Fruit fly (Drosophila melanogaster): ENCODE measurements around the gene CG33995.

CG33995 gene

dm6 chr2L:5070797-5071579 is 27.9 kb downstream of the CG33995 start, which contains the start of gene RpL37A (continued):
- TF ChIP-seq CG10654 (GFP tag; optimal IDR thresholded peaks at IDR 0.05) (peak; percentile 76), kay (GFP tag; optimal IDR thresholded peaks at IDR 0.05) (no peak), H2.0 (GFP tag; IDR thresholded peaks at IDR 0.05) (peak; percentile 58; the same call in 1 of the 2 replicates)

DNA sequence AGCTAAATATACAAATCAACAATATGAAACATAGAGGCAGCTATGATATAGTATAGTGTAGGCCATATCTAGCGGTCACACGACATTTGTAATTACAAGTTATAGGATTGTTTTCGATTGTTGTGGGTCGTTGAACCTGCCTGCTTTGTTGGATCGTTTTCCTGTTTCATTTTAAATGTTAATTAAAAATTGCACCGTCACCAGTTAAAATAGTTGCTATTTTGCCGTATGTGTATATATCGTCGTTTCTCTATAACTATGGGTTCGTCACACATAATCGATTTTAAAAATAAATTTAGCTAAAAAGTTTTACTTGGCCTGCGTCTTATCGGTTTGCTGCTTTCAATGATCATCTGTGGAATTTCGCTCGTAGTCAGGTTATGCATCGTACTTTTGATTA is 29.3 kb downstream of the CG33995 start:
- TF ChIP-seq sens (GFP tag) (peak; percentile 68), ems (GFP tag; optimal IDR thresholded peaks at IDR 0.05) (no peak), mirr (GFP tag; optimal IDR thresholded peaks at IDR 0.05) (no peak), eve (GFP tag; optimal IDR thresholded peaks at IDR 0.05) (peak in 1 of 2 experiments; percentile 39)

dm6 chr2L:5079200-5079599 is 36.1 kb downstream of the CG33995 start:
- TF ChIP-seq trh (GFP tag; optimal IDR thresholded peaks at IDR 0.05) (no peak), CG1832 (GFP tag; optimal IDR thresholded peaks at IDR 0.05) (peak; percentile 38), C15 (GFP tag; IDR thresholded peaks at IDR 0.05) (no peak), D19B (GFP tag; optimal IDR thresholded peaks at IDR 0.05) (no peak), slbo (GFP tag; IDR thresholded peaks at IDR 0.05) (no peak), dati (GFP tag; IDR thresholded peaks at IDR 0.05) (no peak), CG10321 (GFP tag; IDR thresholded peaks at IDR 0.05) (0 out of 2 replicates have a peak, but pooled peaks have one; percentile 36), eyg (GFP tag; optimal IDR thresholded peaks at IDR 0.05) (no peak), luna (GFP tag; optimal IDR thresholded peaks at IDR 0.05) (no peak), CG33213 (GFP tag; optimal IDR thresholded peaks at IDR 0.05) (no peak), CG12155 (GFP tag; optimal IDR thresholded peaks at IDR 0.05) (no peak), gt (GFP tag; IDR thresholded peaks at IDR 0.05) (no peak), Dp (GFP tag; optimal IDR thresholded peaks at IDR 0.05) (no peak), eve (GFP tag; optimal IDR thresholded peaks at IDR 0.05) (no peak), gfzf (GFP tag; optimal IDR thresholded peaks at IDR 0.05) (no peak), Trl (optimal IDR thresholded peaks at IDR 0.05) (peak in 1 of 2 experiments; percentile 14), Trl (GFP tag; optimal IDR thresholded peaks at IDR 0.05) (no peak), Hr78 (GFP tag; optimal IDR thresholded peaks at IDR 0.05) (peak in 1 of 2 experiments; percentile 94), Vsx1 (GFP tag; optimal IDR thresholded peaks at IDR 0.05) (no peak), psq (GFP tag; optimal IDR thresholded peaks at IDR 0.05) (no peak), D (optimal IDR thresholded peaks at IDR 0.05) (no peak), D (GFP tag; optimal IDR thresholded peaks at IDR 0.05) (no peak), wor (GFP tag; IDR thresholded peaks at IDR 0.05) (no peak), CG12071 (GFP tag; optimal IDR thresholded peaks at IDR 0.05) (no peak), CG17361 (GFP tag; IDR thresholded peaks at IDR 0.05) (no peak), row (GFP tag; IDR thresholded peaks at IDR 0.05) (no peak), BEAF-32 (GFP tag; optimal IDR thresholded peaks at IDR 0.05) (no peak), CG10959 (GFP tag; IDR thresholded peaks at IDR 0.05) (no peak), crc (GFP tag; optimal IDR thresholded peaks at IDR 0.05) (no peak), nom (GFP tag; optimal IDR thresholded peaks at IDR 0.05) (peak; percentile 5), zfh1 (GFP tag; IDR thresholded peaks at IDR 0.05) (no peak), CG4820 (GFP tag; optimal IDR thresholded peaks at IDR 0.05) (no peak), CG2199 (GFP tag; IDR thresholded peaks at IDR 0.05) (no peak), Med (GFP tag) (no peak), CG9727 (GFP tag; optimal IDR thresholded peaks at IDR 0.05) (no peak), CG9876 (GFP tag; optimal IDR thresholded peaks at IDR 0.05) (no peak), MESR4 (GFP tag; optimal IDR thresholded peaks at IDR 0.05) (no peak)

All from whole organism, embryonic.